Worm (Caenorhabditis elegans) whole organism, L1 larva: ENCODE results near the gene W06E11.1.

ENCODE experiments used
- dpl-1 ChIP-seq, 3 experiments: fragments of 150-350 bp in 2 of 3; sonication (generic microtip) in 1 of 3; optimal IDR thresholded peaks; 2 replicates each; lab custom pipeline; 2014 to 2017; ENCODE audit warnings: missing biosample characterization in 3 of 3, missing genetic modification characterization in 3 of 3, missing genetic modification reagents in 3 of 3
- mep-1 ChIP-seq: fragments of 150-350 bp; optimal IDR thresholded peaks from 2 replicates; lab custom pipeline; 2014; ENCODE audit warnings: missing biosample characterization, missing genetic modification characterization
- nhr-90 ChIP-seq: sonication (generic microtip); optimal IDR thresholded peaks from 2 replicates; lab custom pipeline; 2016; ENCODE audit warnings: mild to moderate bottlenecking, missing genetic modification characterization, missing compliant biosample characterization; ENCODE audit not compliant: poor library complexity
- skn-1 ChIP-seq: fragments of 150-350 bp; optimal IDR thresholded peaks from 2 replicates; lab custom pipeline; 2014; ENCODE audit warnings: missing biosample characterization, missing genetic modification characterization
- unc-130 ChIP-seq: fragments of 150-350 bp; optimal IDR thresholded peaks from 2 replicates; lab custom pipeline; 2017; ENCODE audit warnings: missing biosample characterization, missing genetic modification characterization, inconsistent platforms
- ztf-4 ChIP-seq: fragments of 150-350 bp; optimal IDR thresholded peaks from 2 replicates; lab custom pipeline; 2014; ENCODE audit warnings: missing biosample characterization, missing genetic modification characterization

DNA sequence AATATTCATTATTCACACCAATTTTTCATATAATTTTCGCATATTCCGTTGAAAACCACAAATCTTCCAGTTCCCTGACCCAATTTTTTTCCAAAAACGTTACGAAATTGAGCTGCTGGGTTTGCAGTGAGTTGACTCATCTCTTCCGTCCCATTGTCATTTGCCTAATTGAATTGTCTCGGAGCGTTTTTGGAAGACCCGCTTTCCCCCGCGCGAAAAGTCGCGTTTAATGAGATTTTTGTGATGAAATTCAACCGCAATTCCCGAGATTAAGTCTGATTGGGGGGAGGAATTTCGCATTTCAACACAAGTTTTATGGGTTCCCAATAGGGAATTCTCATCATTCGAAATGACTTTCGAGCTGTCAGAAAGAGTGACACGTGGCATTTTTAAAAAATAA is 30.0 kb upstream of the W06E11.1 start:
- TF ChIP-seq dpl-1 (GFP tag; optimal IDR thresholded peaks at IDR 0.05; lab: Kevin White, UChicago) (no peak), nhr-90 (tag; lab: Kevin White, UChicago) (no peak), unc-130 (tag; lab: Kevin White, UChicago) (no peak), skn-1 (no peak), ztf-4 (tag; lab: Kevin White, UChicago) (no peak), mep-1 (tag; lab: Kevin White, UChicago) (no peak)
